Fruit fly (Drosophila melanogaster) whole organism, adult: Measurements from ENCODE around the gene CG8833.
A peak's percentile ranks its signal among the peaks of the same experiment; 100 is the strongest.

Source experiments
- CG11617 ChIP-seq: fragments of 200-800 bp; sonication (Bioruptor generic); optimal IDR thresholded peaks from 2 replicates; lab custom pipeline; 2017; ENCODE audit warnings: mild to moderate bottlenecking, missing biosample characterization, missing genetic modification reagents, missing genetic modification characterization
- CG1620 ChIP-seq: fragments of 200-800 bp; sonication (Bioruptor generic); optimal IDR thresholded peaks from 2 replicates; lab custom pipeline; 2016; ENCODE audit warnings: missing biosample characterization, missing genetic modification characterization
- CG33017 ChIP-seq: fragments of 200-800 bp; sonication (Bioruptor generic); optimal IDR thresholded peaks from 2 replicates; lab custom pipeline; 2018; ENCODE audit warnings: missing biosample characterization, mild to moderate bottlenecking, missing genetic modification characterization, moderate library complexity
- CG7101 ChIP-seq: fragments of 200-800 bp; sonication (Bioruptor generic); optimal IDR thresholded peaks from 2 replicates; lab custom pipeline; 2018; ENCODE audit warnings: missing biosample characterization, mild to moderate bottlenecking, missing genetic modification characterization, moderate library complexity
- Clk ChIP-seq: fragments of 200-800 bp; sonication (Bioruptor generic); optimal IDR thresholded peaks from 2 replicates; lab custom pipeline; 2017; ENCODE audit warnings: missing biosample characterization, missing genetic modification characterization
- Crg-1 ChIP-seq: fragments of 200-800 bp; sonication (Bioruptor generic); optimal IDR thresholded peaks from 2 replicates; lab custom pipeline; 2016; ENCODE audit warnings: missing biosample characterization, missing genetic modification characterization
- Mnt ChIP-seq: fragments of 200-800 bp; sonication (Bioruptor generic); optimal IDR thresholded peaks from 2 replicates; lab custom pipeline; 2016; ENCODE audit warnings: missing biosample characterization, mild to moderate bottlenecking, missing genetic modification characterization
- bab1 ChIP-seq: fragments of 200-800 bp; sonication (Bioruptor generic); optimal IDR thresholded peaks from 3 replicates; lab custom pipeline; 2019; ENCODE audit warnings: missing biosample characterization, mild to moderate bottlenecking, missing genetic modification characterization, moderate library complexity
- cic ChIP-seq: fragments of 200-800 bp; sonication (Bioruptor generic); optimal IDR thresholded peaks from 2 replicates; lab custom pipeline; 2017; ENCODE audit warnings: missing biosample characterization, mild to moderate bottlenecking, missing genetic modification characterization, moderate library complexity
- cnc ChIP-seq, 2 experiments: fragments of >200 bp; optimal IDR thresholded peaks; 2 replicates each; lab custom pipeline; 2017
- kay ChIP-seq: fragments of 200-800 bp; sonication (Bioruptor generic); peaks from one replicate; lab custom pipeline; 2016; ENCODE audit warnings: missing biosample characterization, missing genetic modification characterization, borderline replicate concordance
- ovo ChIP-seq: fragments of 200-800 bp; sonication (Bioruptor generic); optimal IDR thresholded peaks from 2 replicates; lab custom pipeline; 2016; ENCODE audit warnings: missing biosample characterization, missing genetic modification characterization
- pad ChIP-seq: fragments of 200-800 bp; sonication (Bioruptor generic); optimal IDR thresholded peaks from 3 replicates; lab custom pipeline; 2017; ENCODE audit warnings: missing biosample characterization, missing genetic modification characterization, mild to moderate bottlenecking, moderate library complexity, missing genetic modification reagents
- toe ChIP-seq: fragments of 200-800 bp; sonication (Bioruptor generic); optimal IDR thresholded peaks from 2 replicates; lab custom pipeline; 2016; ENCODE audit warnings: missing biosample characterization, missing genetic modification characterization

DNA sequence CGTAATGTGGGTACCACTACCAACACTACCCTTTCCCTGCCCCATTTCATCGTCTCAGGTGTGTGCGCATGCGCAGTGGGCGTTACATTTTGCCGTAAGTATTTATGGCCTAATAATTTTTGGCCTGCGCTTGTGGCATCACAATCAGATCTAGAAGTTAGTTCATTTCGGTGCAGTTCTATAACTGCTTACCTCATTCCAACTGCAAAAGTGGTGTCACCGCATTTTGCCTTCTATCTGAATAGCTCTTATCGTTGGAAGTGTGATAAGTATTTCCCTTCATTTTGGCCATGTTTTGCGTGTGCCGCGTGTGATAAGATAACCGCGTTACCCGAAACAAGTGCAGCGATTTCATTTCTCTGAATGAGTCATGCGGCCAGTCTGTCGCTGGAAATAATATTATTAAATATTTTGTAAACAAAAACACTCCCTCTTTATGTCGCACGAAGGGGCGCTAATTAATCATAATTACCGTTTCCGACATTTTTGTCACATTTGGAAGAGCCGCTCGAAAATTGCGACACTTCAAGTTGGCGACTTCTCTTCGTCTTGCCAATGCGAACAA, 23.8 kb upstream of the CG8833 start:
- TF ChIP-seq toe (no peak), bab1 (GFP tag; lab: Kevin White, UChicago) (no peak), Crg-1 (GFP tag; lab: Kevin White, UChicago) (no peak), CG1620 (GFP tag; lab: Kevin White, UChicago) (no peak), Clk (no peak), cic (GFP tag; lab: Kevin White, UChicago) (no peak), ovo (GFP tag; lab: Kevin White, UChicago) (no peak), CG33017 (tag; lab: Kevin White, UChicago) (no peak), Mnt (peak; percentile 49), kay (GFP tag; lab: Kevin White, UChicago) (peak; percentile 94), pad (GFP tag; lab: Kevin White, UChicago) (no peak), CG11617 (GFP tag; lab: Kevin White, UChicago) (no peak), CG7101 (tag; lab: Kevin White, UChicago) (no peak), cnc (optimal IDR thresholded peaks at IDR 0.05; lab: Kevin White, UChicago) (no peak)
